Fruit fly (Drosophila melanogaster) whole organism, embryonic: ENCODE measurements around the gene CG7227.

Experiments
- ATbp ChIP-seq: fragments of 200-800 bp; sonication (Bioruptor generic); optimal IDR thresholded peaks from 2 replicates; lab custom pipeline; 2017; ENCODE audit warnings: missing biosample characterization, mild to moderate bottlenecking, missing genetic modification characterization, missing genetic modification reagents
- C15 ChIP-seq: fragments of 200-800 bp; sonication (Bioruptor generic); IDR thresholded peaks from 3 replicates; pipeline ENCODE4 v1.3.6; 2022; ENCODE audit warnings: missing biosample characterization, missing genetic modification characterization
- CG1024 ChIP-seq: fragments of 200-800 bp; sonication (Bioruptor generic); IDR thresholded peaks from 2 replicates; pipeline ENCODE4 v1.3.6; 2022; ENCODE audit warnings: missing biosample characterization, missing genetic modification characterization
- CG10431 ChIP-seq: fragments of 200-800 bp; sonication (Bioruptor generic); optimal IDR thresholded peaks from 3 replicates; lab custom pipeline; 2018; ENCODE audit warnings: missing biosample characterization, mild to moderate bottlenecking, missing genetic modification characterization
- CG10959 ChIP-seq: fragments of 200-800 bp; sonication (Bioruptor generic); IDR thresholded peaks from 2 replicates; pipeline ENCODE4 v1.3.6; 2022; ENCODE audit warnings: missing biosample characterization, missing genetic modification characterization
- CG12942 ChIP-seq: fragments of 200-800 bp; sonication (Bioruptor generic); optimal IDR thresholded peaks from 3 replicates; lab custom pipeline; 2016; ENCODE audit warnings: missing biosample characterization, missing genetic modification characterization
- CG13775 ChIP-seq: fragments of 200-800 bp; sonication (Bioruptor generic); optimal IDR thresholded peaks from 3 replicates; lab custom pipeline; 2017; ENCODE audit warnings: missing biosample characterization, mild to moderate bottlenecking, missing genetic modification characterization
- CG1602 ChIP-seq: fragments of 200-800 bp; sonication (Bioruptor generic); optimal IDR thresholded peaks from 3 replicates; lab custom pipeline; 2016; ENCODE audit warnings: missing biosample characterization, missing genetic modification characterization
- CG16813 ChIP-seq: fragments of 200-800 bp; sonication (Bioruptor generic); IDR thresholded peaks from 3 replicates; pipeline ENCODE4 v1.3.6; 2022; ENCODE audit warnings: missing biosample characterization, missing genetic modification characterization; ENCODE audit not compliant: partially characterized antibody
- CG16863 ChIP-seq: fragments of 200-800 bp; sonication (Bioruptor generic); optimal IDR thresholded peaks from 3 replicates; lab custom pipeline; 2016; ENCODE audit warnings: missing biosample characterization, missing genetic modification characterization
- CG2116 ChIP-seq: fragments of 200-800 bp; sonication (Bioruptor generic); optimal IDR thresholded peaks from 3 replicates; lab custom pipeline; 2018; ENCODE audit warnings: missing biosample characterization, mild to moderate bottlenecking, missing genetic modification characterization
- CG2120 ChIP-seq: fragments of 200-800 bp; sonication (Bioruptor generic); optimal IDR thresholded peaks from 3 replicates; lab custom pipeline; 2016; ENCODE audit warnings: missing biosample characterization, missing genetic modification characterization
- CG30403 ChIP-seq: fragments of 200-800 bp; sonication (Bioruptor generic); optimal IDR thresholded peaks from 3 replicates; lab custom pipeline; 2016; ENCODE audit warnings: missing biosample characterization, missing genetic modification characterization
- CG33213 ChIP-seq: fragments of 200-800 bp; sonication (Bioruptor generic); optimal IDR thresholded peaks from 3 replicates; lab custom pipeline; 2016; ENCODE audit warnings: missing biosample characterization, missing genetic modification characterization
- CG3995 ChIP-seq: fragments of 200-800 bp; sonication (Bioruptor generic); optimal IDR thresholded peaks from 3 replicates; lab custom pipeline; 2016; ENCODE audit warnings: missing biosample characterization, missing genetic modification characterization
- CG4617 ChIP-seq: fragments of 200-800 bp; sonication (Bioruptor generic); optimal IDR thresholded peaks from 3 replicates; lab custom pipeline; 2016; ENCODE audit warnings: missing biosample characterization, missing genetic modification characterization, borderline replicate concordance
- CG4854 ChIP-seq: fragments of 200-800 bp; sonication (Bioruptor generic); optimal IDR thresholded peaks from 2 replicates; lab custom pipeline; 2016; ENCODE audit warnings: missing biosample characterization, missing genetic modification characterization, inconsistent platforms
- CkIIα-i1 ChIP-seq: fragments of 200-800 bp; sonication (Bioruptor generic); IDR thresholded peaks from 2 replicates; pipeline ENCODE4 v1.3.6; 2022; ENCODE audit warnings: missing biosample characterization, missing genetic modification characterization
- Dad ChIP-seq: fragments of 200-800 bp; sonication (Bioruptor generic); optimal IDR thresholded peaks from 3 replicates; lab custom pipeline; 2016; ENCODE audit warnings: missing biosample characterization, missing genetic modification characterization
- Dfd ChIP-seq, 2 experiments: fragments of >200 bp; optimal IDR thresholded peaks; 2 replicates each; lab custom pipeline; 2017; ENCODE audit warnings: missing biosample characterization in 2 of 2, missing genetic modification characterization in 2 of 2
- Eip74EF ChIP-seq, 2 experiments: fragments of 200-800 bp in 1 of 2; fragments of >200 bp in 1 of 2; sonication (Bioruptor generic) in 1 of 2; optimal IDR thresholded peaks; 2 replicates each; lab custom pipeline; 2017 to 2019; ENCODE audit warnings: missing biosample characterization in 2 of 2, missing genetic modification characterization in 2 of 2, mild to moderate bottlenecking in 1 of 2, moderate library complexity in 1 of 2
- H15 ChIP-seq: fragments of 200-800 bp; sonication (Bioruptor generic); IDR thresholded peaks from 3 replicates; pipeline ENCODE4 v1.3.6; 2022; ENCODE audit warnings: missing biosample characterization, missing genetic modification characterization
- HLH4C ChIP-seq: fragments of 200-800 bp; sonication (Bioruptor generic); IDR thresholded peaks from 3 replicates; pipeline ENCODE4 v1.3.6; 2022; ENCODE audit warnings: missing biosample characterization, missing genetic modification characterization; ENCODE audit not compliant: partially characterized antibody
- HLHmδ ChIP-seq: fragments of 200-800 bp; sonication (Bioruptor generic); optimal IDR thresholded peaks from 2 replicates; lab custom pipeline; 2018; ENCODE audit warnings: missing biosample characterization, mild to moderate bottlenecking, missing genetic modification characterization, moderate library complexity
- Lhr ChIP-seq: fragments of 200-800 bp; sonication (Bioruptor generic); optimal IDR thresholded peaks from 3 replicates; lab custom pipeline; 2017; ENCODE audit warnings: mild to moderate bottlenecking, missing biosample characterization, missing genetic modification reagents, missing genetic modification characterization
- Lim3 ChIP-seq: fragments of 200-800 bp; sonication (Bioruptor generic); IDR thresholded peaks from 2 replicates; pipeline ENCODE4 v1.3.6; 2022; ENCODE audit warnings: missing biosample characterization, missing genetic modification characterization
- Scr ChIP-seq: fragments of 200-800 bp; sonication (Bioruptor generic); IDR thresholded peaks from 2 replicates; pipeline ENCODE4 v1.3.6; 2022; ENCODE audit warnings: missing biosample characterization, missing genetic modification characterization; ENCODE audit not compliant: partially characterized antibody
- Six4 ChIP-seq: fragments of 200-800 bp; sonication (Bioruptor generic); optimal IDR thresholded peaks from 2 replicates; lab custom pipeline; 2016; ENCODE audit warnings: missing biosample characterization, missing genetic modification characterization
- Sry-δ ChIP-seq: fragments of 200-800 bp; sonication (Bioruptor generic); optimal IDR thresholded peaks from 2 replicates; lab custom pipeline; 2016; ENCODE audit warnings: missing biosample characterization, missing genetic modification characterization
- ac ChIP-seq: fragments of 200-800 bp; sonication (Bioruptor generic); optimal IDR thresholded peaks from 3 replicates; lab custom pipeline; 2017; ENCODE audit warnings: missing biosample characterization, mild to moderate bottlenecking, missing genetic modification characterization
- aop ChIP-seq: fragments of 200-800 bp; sonication (Bioruptor generic); IDR thresholded peaks from 2 replicates; pipeline ENCODE4 v1.3.6; 2022; ENCODE audit warnings: missing biosample characterization, missing genetic modification characterization
- bigmax ChIP-seq: fragments of 200-800 bp; sonication (Bioruptor generic); optimal IDR thresholded peaks from 2 replicates; lab custom pipeline; 2018; ENCODE audit warnings: missing biosample characterization, mild to moderate bottlenecking, missing genetic modification characterization
- chinmo ChIP-seq: fragments of 200-800 bp; sonication (Bioruptor generic); IDR thresholded peaks from 4 replicates; pipeline ENCODE4 v1.3.6; 2022; ENCODE audit warnings: missing biosample characterization, missing genetic modification characterization; ENCODE audit not compliant: partially characterized antibody
- chn ChIP-seq: fragments of 200-800 bp; sonication (Bioruptor generic); optimal IDR thresholded peaks from 2 replicates; lab custom pipeline; 2016; ENCODE audit warnings: missing biosample characterization, missing genetic modification characterization
- fu2 ChIP-seq: fragments of 200-800 bp; sonication (Bioruptor generic); optimal IDR thresholded peaks from 2 replicates; lab custom pipeline; 2016; ENCODE audit warnings: missing biosample characterization, missing genetic modification characterization
- grau ChIP-seq: fragments of 200-800 bp; optimal IDR thresholded peaks from 3 replicates; lab custom pipeline; 2019; ENCODE audit warnings: missing biosample characterization, mild to moderate bottlenecking, missing genetic modification characterization, moderate library complexity
- gro ChIP-seq: fragments of 200-800 bp; sonication (Bioruptor generic); optimal IDR thresholded peaks from 2 replicates; lab custom pipeline; 2016; ENCODE audit warnings: missing biosample characterization, missing genetic modification characterization
- ham ChIP-seq: fragments of 200-800 bp; sonication (Bioruptor generic); IDR thresholded peaks from 2 replicates; pipeline ENCODE4 v1.3.6; 2022; ENCODE audit warnings: missing biosample characterization, missing genetic modification characterization
- mam ChIP-seq: fragments of 200-800 bp; sonication (Bioruptor generic); optimal IDR thresholded peaks from 3 replicates; lab custom pipeline; 2016; ENCODE audit warnings: missing biosample characterization, missing genetic modification characterization
- nerfin-1 ChIP-seq: fragments of 200-800 bp; sonication (Bioruptor generic); optimal IDR thresholded peaks from 3 replicates; lab custom pipeline; 2019; ENCODE audit warnings: missing biosample characterization, mild to moderate bottlenecking, missing genetic modification characterization, moderate library complexity
- otp ChIP-seq: fragments of 200-800 bp; sonication (Bioruptor generic); IDR thresholded peaks from 3 replicates; pipeline ENCODE4, ENCODE4 v1.3.6; 2022; ENCODE audit warnings: missing biosample characterization, missing genetic modification characterization
- p53 ChIP-seq: fragments of 200-800 bp; sonication (Bioruptor generic); optimal IDR thresholded peaks from 2 replicates; lab custom pipeline; 2016; ENCODE audit warnings: missing biosample characterization, missing genetic modification characterization
- pzg ChIP-seq: fragments of 200-800 bp; sonication (Bioruptor generic); optimal IDR thresholded peaks from 3 replicates; lab custom pipeline; 2018; ENCODE audit warnings: missing biosample characterization, mild to moderate bottlenecking, missing genetic modification characterization, moderate library complexity
- repo ChIP-seq: fragments of 200-800 bp; sonication (Bioruptor generic); optimal IDR thresholded peaks from 2 replicates; lab custom pipeline; 2016; ENCODE audit warnings: missing biosample characterization, missing genetic modification characterization
- run ChIP-seq: fragments of 200-800 bp; sonication (Bioruptor generic); optimal IDR thresholded peaks from 3 replicates; lab custom pipeline; 2018; ENCODE audit warnings: missing biosample characterization, mild to moderate bottlenecking, missing genetic modification characterization
- sima ChIP-seq: fragments of 200-800 bp; sonication (Bioruptor generic); optimal IDR thresholded peaks from 2 replicates; lab custom pipeline; 2016; ENCODE audit warnings: missing biosample characterization, missing genetic modification characterization
- sisA ChIP-seq: fragments of 200-800 bp; sonication (Bioruptor generic); IDR thresholded peaks from 2 replicates; pipeline ENCODE4 v1.3.6; 2022; ENCODE audit warnings: missing biosample characterization, missing genetic modification characterization
- sr ChIP-seq: fragments of 200-800 bp; sonication (Bioruptor generic); IDR thresholded peaks from 3 replicates; pipeline ENCODE4 v1.3.6; 2022; ENCODE audit warnings: missing biosample characterization, missing genetic modification characterization
- stc ChIP-seq: fragments of 200-800 bp; sonication (Bioruptor generic); IDR thresholded peaks from 2 replicates; pipeline ENCODE4 v1.3.6; 2022; ENCODE audit warnings: missing biosample characterization, missing genetic modification characterization
- tin ChIP-seq: fragments of 200-800 bp; sonication (Bioruptor generic); optimal IDR thresholded peaks from 3 replicates; lab custom pipeline; 2016; ENCODE audit warnings: missing biosample characterization, missing genetic modification characterization
- trem ChIP-seq: fragments of 200-800 bp; optimal IDR thresholded peaks from 3 replicates; lab custom pipeline; 2019; ENCODE audit warnings: missing biosample characterization, mild to moderate bottlenecking, missing genetic modification characterization, moderate library complexity

Gene CG7227

DNA sequence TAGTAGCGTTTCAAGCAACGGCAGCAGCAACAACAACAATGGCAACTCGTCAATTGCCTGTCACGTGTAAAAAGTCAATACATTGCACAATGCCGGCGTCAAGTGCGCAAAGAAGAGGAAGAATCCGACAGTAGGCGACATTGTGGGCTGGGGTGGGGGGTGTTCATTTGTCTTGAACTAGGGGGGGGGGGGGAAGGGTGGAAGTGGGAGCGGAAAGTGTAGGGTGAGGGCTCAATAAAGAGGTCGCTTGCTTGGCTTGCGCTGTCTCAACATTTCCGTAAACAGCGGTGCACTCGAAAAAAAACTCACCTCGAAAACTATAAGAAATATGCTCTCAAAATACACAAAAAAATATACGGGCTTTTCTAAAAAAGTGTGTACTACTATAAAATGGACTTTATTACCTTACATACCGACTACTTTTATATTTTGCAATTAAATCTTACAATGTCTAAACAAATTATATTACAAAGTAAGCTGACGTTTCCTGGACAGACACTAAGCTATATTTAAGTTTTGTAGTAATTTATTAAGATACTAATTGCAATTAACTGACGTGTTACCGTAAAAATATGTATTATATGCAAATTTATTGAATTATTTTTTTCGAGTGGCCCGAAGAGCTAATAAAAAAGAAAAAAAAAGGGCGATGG lies 32.0 kb downstream of the CG7227 start (continued):
- TF ChIP-seq HLH4C (GFP tag; lab: Robert Waterston, UW) (no peak), p53 (GFP tag; lab: Kevin White, UChicago) (no peak), Scr (GFP tag; lab: Robert Waterston, UW) (no peak), Eip74EF (GFP tag; optimal IDR thresholded peaks at IDR 0.05; lab: Kevin White, UChicago) (peak in 1 of 2 experiments; percentile 67), chinmo (GFP tag; lab: Robert Waterston, UW) (no peak), gro (GFP tag; lab: Kevin White, UChicago) (no peak), CG1024 (no peak), pzg (GFP tag; lab: Kevin White, UChicago) (no peak), CG2120 (GFP tag; lab: Kevin White, UChicago) (no peak), CG16813 (GFP tag; lab: Robert Waterston, UW) (no peak), otp (GFP tag; lab: Robert Waterston, UW) (no peak), stc (no peak), chn (GFP tag; lab: Kevin White, UChicago) (no peak), Lhr (GFP tag; lab: Kevin White, UChicago) (no peak), C15 (no peak), sr (GFP tag; lab: Robert Waterston, UW) (no peak), ham (GFP tag; lab: Robert Waterston, UW) (no peak), CG1602 (GFP tag; lab: Kevin White, UChicago) (no peak), mam (no peak), sima (no peak), sisA (no peak), H15 (GFP tag; lab: Robert Waterston, UW) (no peak), Dad (GFP tag; lab: Kevin White, UChicago) (no peak), CG16863 (GFP tag; lab: Kevin White, UChicago) (no peak), HLHmδ (GFP tag; lab: Kevin White, UChicago) (no peak), grau (tag; lab: Kevin White, UChicago) (peak; percentile 27), CG12942 (GFP tag; lab: Kevin White, UChicago) (no peak), CkIIα-i1 (GFP tag; lab: Robert Waterston, UW) (no peak), CG10431 (GFP tag; lab: Kevin White, UChicago) (no peak), bigmax (GFP tag; lab: Kevin White, UChicago) (no peak), fu2 (GFP tag; lab: Kevin White, UChicago) (no peak), Lim3 (no peak), CG30403 (GFP tag; lab: Kevin White, UChicago) (peak; percentile 24), tin (GFP tag; lab: Kevin White, UChicago) (no peak), CG10959 (no peak), repo (GFP tag; lab: Kevin White, UChicago) (no peak), CG4617 (GFP tag; lab: Kevin White, UChicago) (no peak), nerfin-1 (tag; lab: Kevin White, UChicago) (peak; percentile 17), CG4854 (GFP tag; lab: Kevin White, UChicago) (no peak), ac (no peak), CG33213 (GFP tag; lab: Kevin White, UChicago) (no peak), Sry-δ (GFP tag; lab: Kevin White, UChicago) (no peak), Dfd (GFP tag; optimal IDR thresholded peaks at IDR 0.05; lab: Kevin White, UChicago) (no peak), run (tag; lab: Kevin White, UChicago) (no peak), trem (tag; lab: Kevin White, UChicago) (no peak), CG2116 (no peak), Six4 (GFP tag; lab: Kevin White, UChicago) (no peak), aop (no peak), ATbp (GFP tag; lab: Kevin White, UChicago) (peak; percentile 16), CG13775 (GFP tag; lab: Kevin White, UChicago) (no peak), CG3995 (GFP tag; lab: Kevin White, UChicago) (no peak)
